Worm (Caenorhabditis elegans): Measurements from ENCODE around the gene clec-230.

ce11 chrV:15327745-15328447, 21.0 kb downstream of the clec-230 start, which contains the start of gene ZK1037.6:
- TF ChIP-seq cog-1 (tag; optimal IDR thresholded peaks at IDR 0.05): no peak
- TF ChIP-seq ztf-23 (GFP tag; IDR thresholded peaks at IDR 0.05): no peak
- TF ChIP-seq tab-1 (GFP tag; IDR thresholded peaks at IDR 0.05): no peak
